Fruit fly (Drosophila melanogaster) whole organism, pupa: ENCODE results near the gene CG46396.

Source experiments
- CG10348 ChIP-seq: fragments of 200-800 bp; sonication (Bioruptor generic); IDR thresholded peaks from 2 replicates; pipeline ENCODE4 v1.3.6; 2022; ENCODE audit warnings: missing biosample characterization, missing genetic modification characterization
- CG12605 ChIP-seq: fragments of 200-800 bp; sonication (Bioruptor generic); IDR thresholded peaks from 2 replicates; pipeline ENCODE4 v1.3.6; 2022; ENCODE audit warnings: missing biosample characterization, missing genetic modification characterization
- CG13204 ChIP-seq: fragments of 200-800 bp; sonication (Bioruptor generic); optimal IDR thresholded peaks from 2 replicates; lab custom pipeline; 2018; ENCODE audit warnings: missing biosample characterization, mild to moderate bottlenecking, missing genetic modification characterization, moderate library complexity
- CG14655 ChIP-seq: fragments of 200-800 bp; sonication (Bioruptor generic); optimal IDR thresholded peaks from 3 replicates; lab custom pipeline; 2017; ENCODE audit warnings: mild to moderate bottlenecking, missing biosample characterization, missing genetic modification reagents, missing genetic modification characterization
- CG15710 ChIP-seq: fragments of 200-800 bp; sonication (Bioruptor generic); optimal IDR thresholded peaks from 2 replicates; lab custom pipeline; 2018; ENCODE audit warnings: missing biosample characterization, mild to moderate bottlenecking, missing genetic modification characterization, moderate library complexity
- CG17806 ChIP-seq: fragments of 200-800 bp; sonication (Bioruptor generic); optimal IDR thresholded peaks from 2 replicates; lab custom pipeline; 2018; ENCODE audit warnings: missing biosample characterization, mild to moderate bottlenecking, missing genetic modification characterization, moderate library complexity
- CG32121 ChIP-seq: fragments of 200-800 bp; sonication (Bioruptor generic); IDR thresholded peaks from 2 replicates; pipeline ENCODE4 v1.3.6; 2022; ENCODE audit warnings: missing biosample characterization, missing genetic modification characterization
- CG34367 ChIP-seq: fragments of 200-800 bp; sonication (Bioruptor generic); optimal IDR thresholded peaks from 2 replicates; lab custom pipeline; 2018; ENCODE audit warnings: missing biosample characterization, mild to moderate bottlenecking, missing genetic modification characterization
- CG4496 ChIP-seq: fragments of 200-800 bp; sonication (Bioruptor generic); IDR thresholded peaks from 3 replicates; pipeline ENCODE4 v1.3.6; 2022; ENCODE audit warnings: missing biosample characterization, missing genetic modification characterization
- CG8159 ChIP-seq: fragments of 200-800 bp; sonication (Bioruptor generic); optimal IDR thresholded peaks from 3 replicates; lab custom pipeline; 2018; ENCODE audit warnings: missing biosample characterization, mild to moderate bottlenecking, missing genetic modification characterization, moderate library complexity
- CG8301 ChIP-seq: fragments of 200-800 bp; sonication (Bioruptor generic); optimal IDR thresholded peaks from 2 replicates; lab custom pipeline; 2018; ENCODE audit warnings: missing biosample characterization, mild to moderate bottlenecking, missing genetic modification characterization
- CG9948 ChIP-seq: fragments of 200-800 bp; sonication (Bioruptor generic); optimal IDR thresholded peaks from 2 replicates; lab custom pipeline; 2018; ENCODE audit warnings: missing biosample characterization, mild to moderate bottlenecking, missing genetic modification characterization, moderate library complexity
- D1 ChIP-seq: fragments of 200-800 bp; sonication (Bioruptor generic); optimal IDR thresholded peaks from 2 replicates; lab custom pipeline; 2018; ENCODE audit warnings: missing biosample characterization, mild to moderate bottlenecking, missing genetic modification characterization, moderate library complexity
- EcR ChIP-seq: fragments of 200-800 bp; sonication (Bioruptor generic); optimal IDR thresholded peaks from 3 replicates; lab custom pipeline; 2019; ENCODE audit warnings: missing biosample characterization, missing genetic modification characterization, mild to moderate bottlenecking, moderate library complexity, missing genetic modification reagents
- Ets98B ChIP-seq: fragments of 200-800 bp; sonication (Bioruptor generic); IDR thresholded peaks from 2 replicates; pipeline ENCODE4 v1.3.6; 2022; ENCODE audit warnings: missing biosample characterization, missing genetic modification characterization
- Pif1A ChIP-seq: fragments of 200-800 bp; sonication (Bioruptor generic); optimal IDR thresholded peaks from 3 replicates; lab custom pipeline; 2016; ENCODE audit warnings: missing biosample characterization, missing genetic modification characterization
- Pif1B ChIP-seq: fragments of 200-800 bp; sonication (Bioruptor generic); optimal IDR thresholded peaks from 3 replicates; lab custom pipeline; 2016; ENCODE audit warnings: missing biosample characterization, missing genetic modification characterization
- Snoo ChIP-seq: fragments of 200-800 bp; sonication (Bioruptor generic); optimal IDR thresholded peaks from 3 replicates; lab custom pipeline; 2017; ENCODE audit warnings: missing biosample characterization, mild to moderate bottlenecking, missing genetic modification characterization, inconsistent platforms
- fd96Ca ChIP-seq: fragments of 200-800 bp; sonication (Bioruptor generic); IDR thresholded peaks from 3 replicates; pipeline ENCODE4 v1.3.6; 2022; ENCODE audit warnings: missing biosample characterization, missing genetic modification characterization
- gl ChIP-seq: fragments of 200-800 bp; sonication (Bioruptor generic); optimal IDR thresholded peaks from 2 replicates; lab custom pipeline; 2018; ENCODE audit warnings: missing biosample characterization, mild to moderate bottlenecking, missing genetic modification characterization
- rn ChIP-seq: fragments of 200-800 bp; sonication (Bioruptor generic); IDR thresholded peaks from 2 replicates; pipeline ENCODE4 v1.3.6; 2022; ENCODE audit warnings: missing biosample characterization, missing genetic modification characterization

The CG46396 gene

dm6 chr3R:6269986-6270385 is 33.9 kb upstream of the CG46396 start:
- TF ChIP-seq Pif1B (GFP tag; lab: Kevin White, UChicago), result no peak
- no peak for TF ChIP-seq CG13204 (GFP tag; lab: Kevin White, UChicago)
- TF ChIP-seq EcR, result no peak
- TF ChIP-seq CG32121, result no peak
- peak; percentile 42 for TF ChIP-seq CG14655 (GFP tag; lab: Kevin White, UChicago)
- TF ChIP-seq CG9948 (tag; lab: Kevin White, UChicago), result no peak
- no peak for TF ChIP-seq CG17806 (tag; lab: Kevin White, UChicago)
- no peak for TF ChIP-seq CG10348 (GFP tag; lab: Robert Waterston, UW)
- TF ChIP-seq CG4496 (GFP tag; lab: Robert Waterston, UW), result 0 out of 3 replicates have a peak, but pooled peaks have one; percentile 40
- peak; percentile 12 for TF ChIP-seq CG8301 (tag; lab: Kevin White, UChicago)
- TF ChIP-seq CG12605, result no peak; the same call in 1 of the 2 replicates
- TF ChIP-seq CG34367 (tag; lab: Kevin White, UChicago), result no peak

dm6 chr3R:6278231-6278630 is 25.6 kb upstream of the CG46396 start, which contains the start of gene Osi12:
TSS of gene Osi12 (plus strand) at chr3R:6278531.
- TF ChIP-seq Snoo (no peak), CG15710 (tag; lab: Kevin White, UChicago) (no peak), CG17806 (tag; lab: Kevin White, UChicago) (no peak), Pif1A (GFP tag; lab: Kevin White, UChicago) (no peak), D1 (tag; lab: Kevin White, UChicago) (no peak), CG13204 (GFP tag; lab: Kevin White, UChicago) (no peak), CG4496 (GFP tag; lab: Robert Waterston, UW) (no peak), gl (tag; lab: Kevin White, UChicago) (no peak), CG8301 (tag; lab: Kevin White, UChicago) (no peak), CG8159 (tag; lab: Kevin White, UChicago) (no peak), CG10348 (GFP tag; lab: Robert Waterston, UW) (no peak), CG34367 (tag; lab: Kevin White, UChicago) (no peak), rn (GFP tag; lab: Robert Waterston, UW) (no peak), Pif1B (GFP tag; lab: Kevin White, UChicago) (no peak), Ets98B (no peak), fd96Ca (GFP tag; lab: Robert Waterston, UW) (no peak), EcR (no peak)
- TF ChIP-seq, all 21 proteins: peak for 0

DNA sequence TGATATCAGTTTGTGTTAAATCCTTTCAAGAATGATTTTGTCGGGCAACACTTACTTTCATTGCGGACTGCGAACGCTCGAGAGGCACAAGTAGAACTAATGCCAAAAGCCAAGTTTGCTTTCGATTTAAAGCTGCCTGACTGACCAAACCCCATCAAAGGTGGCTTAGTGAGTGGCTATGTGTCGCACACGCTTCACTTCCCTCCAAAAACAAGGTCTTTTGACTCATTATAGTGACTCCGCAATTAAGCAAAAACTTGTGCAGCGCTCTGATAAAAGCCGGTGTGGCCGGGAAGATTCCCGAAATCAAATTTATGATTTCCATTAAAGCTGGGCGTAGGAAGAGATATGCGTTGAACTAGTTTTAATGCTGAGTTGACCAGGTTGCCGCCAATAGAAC is 18.7 kb upstream of the CG46396 start, which contains the start of gene CG15597:
CG15597 (minus strand) TSS at position 101 of the 400 bp plus-strand sequence.
- no peak for TF ChIP-seq Pif1B (GFP tag; lab: Kevin White, UChicago)
- no peak for TF ChIP-seq CG8159 (tag; lab: Kevin White, UChicago)
- no peak for TF ChIP-seq rn (GFP tag; lab: Robert Waterston, UW)
- TF ChIP-seq gl (tag; lab: Kevin White, UChicago), result no peak
- no peak for TF ChIP-seq Ets98B
- TF ChIP-seq CG8301 (tag; lab: Kevin White, UChicago), result no peak
- no peak for TF ChIP-seq fd96Ca (GFP tag; lab: Robert Waterston, UW)
- no peak for TF ChIP-seq CG17806 (tag; lab: Kevin White, UChicago)
- no peak for TF ChIP-seq CG10348 (GFP tag; lab: Robert Waterston, UW)
- TF ChIP-seq CG15710 (tag; lab: Kevin White, UChicago), result no peak
- TF ChIP-seq CG14655 (GFP tag; lab: Kevin White, UChicago), result no peak
- TF ChIP-seq CG13204 (GFP tag; lab: Kevin White, UChicago), result no peak
- no peak for TF ChIP-seq CG4496 (GFP tag; lab: Robert Waterston, UW)
- no peak for TF ChIP-seq CG32121
- TF ChIP-seq CG9948 (tag; lab: Kevin White, UChicago), result no peak
- TF ChIP-seq CG34367 (tag; lab: Kevin White, UChicago), result no peak
- no peak for TF ChIP-seq CG12605

DNA sequence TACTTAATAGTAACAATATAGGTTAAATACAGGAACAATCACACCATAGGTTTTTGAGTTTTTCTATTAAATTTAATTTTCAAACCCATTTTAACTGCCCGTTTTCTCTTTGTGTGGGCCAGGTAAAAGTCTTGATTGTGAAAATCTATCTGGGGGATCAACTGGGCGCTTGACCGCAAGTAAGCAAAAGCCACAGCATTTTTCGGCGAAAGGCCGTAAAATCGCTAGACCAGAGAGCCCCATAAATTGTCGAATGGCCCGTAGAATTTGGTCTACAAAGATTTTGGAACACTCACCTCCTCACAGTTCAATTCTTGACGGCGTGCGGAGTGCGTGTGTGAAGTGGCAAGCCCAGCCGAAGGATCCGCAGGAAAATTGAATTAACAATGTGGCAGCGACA is 16.4 kb upstream of the CG46396 start, which contains the start of gene CG15594:
CG15594 (plus strand) TSS at position 301 of the 400 bp plus-strand sequence.
- TF ChIP-seq Pif1B (GFP tag; lab: Kevin White, UChicago), result no peak
- TF ChIP-seq CG12605, result no peak
- no peak for TF ChIP-seq CG14655 (GFP tag; lab: Kevin White, UChicago)
- no peak for TF ChIP-seq CG8159 (tag; lab: Kevin White, UChicago)
- no peak for TF ChIP-seq rn (GFP tag; lab: Robert Waterston, UW)
- no peak for TF ChIP-seq EcR
- no peak for TF ChIP-seq CG10348 (GFP tag; lab: Robert Waterston, UW)
- no peak for TF ChIP-seq fd96Ca (GFP tag; lab: Robert Waterston, UW)
- no peak for TF ChIP-seq Ets98B
- TF ChIP-seq CG4496 (GFP tag; lab: Robert Waterston, UW), result no peak
- no peak for TF ChIP-seq CG17806 (tag; lab: Kevin White, UChicago)
- TF ChIP-seq CG8301 (tag; lab: Kevin White, UChicago), result no peak
- no peak for TF ChIP-seq CG34367 (tag; lab: Kevin White, UChicago)
- no peak for TF ChIP-seq D1 (tag; lab: Kevin White, UChicago)
- TF ChIP-seq Pif1A (GFP tag; lab: Kevin White, UChicago), result no peak
- no peak for TF ChIP-seq CG13204 (GFP tag; lab: Kevin White, UChicago)
- TF ChIP-seq gl (tag; lab: Kevin White, UChicago), result no peak
- TF ChIP-seq CG9948 (tag; lab: Kevin White, UChicago), result no peak

DNA sequence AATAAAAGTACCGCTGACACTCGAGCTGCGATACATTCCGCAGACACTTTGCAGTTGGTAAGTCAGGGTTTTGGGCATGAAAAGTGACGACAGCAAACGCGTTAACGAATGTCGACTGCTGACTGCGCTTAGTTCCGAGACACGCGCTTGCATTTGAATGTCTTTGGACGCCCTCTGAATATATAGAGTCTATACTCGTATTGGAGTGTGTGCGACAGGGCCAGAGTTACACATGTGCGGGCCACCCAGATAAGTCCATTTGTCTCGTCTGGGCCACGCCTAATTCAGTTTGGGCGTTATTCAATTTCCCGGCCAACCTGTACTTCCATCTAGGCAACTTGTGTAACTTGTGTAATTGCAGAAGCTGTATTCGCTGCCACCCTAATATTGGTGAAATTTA is 13.5 kb upstream of the CG46396 start:
- no peak for TF ChIP-seq Pif1A (GFP tag; lab: Kevin White, UChicago)
- no peak for TF ChIP-seq fd96Ca (GFP tag; lab: Robert Waterston, UW)
- no peak for TF ChIP-seq CG4496 (GFP tag; lab: Robert Waterston, UW)
- TF ChIP-seq Pif1B (GFP tag; lab: Kevin White, UChicago), result no peak
- TF ChIP-seq CG17806 (tag; lab: Kevin White, UChicago), result no peak
- no peak for TF ChIP-seq CG8159 (tag; lab: Kevin White, UChicago)
- no peak for TF ChIP-seq gl (tag; lab: Kevin White, UChicago)
- TF ChIP-seq rn (GFP tag; lab: Robert Waterston, UW), result no peak
- no peak for TF ChIP-seq CG8301 (tag; lab: Kevin White, UChicago)
- no peak for TF ChIP-seq CG15710 (tag; lab: Kevin White, UChicago)
- no peak for TF ChIP-seq D1 (tag; lab: Kevin White, UChicago)
- TF ChIP-seq CG13204 (GFP tag; lab: Kevin White, UChicago), result no peak
- no peak for TF ChIP-seq CG10348 (GFP tag; lab: Robert Waterston, UW)
- no peak for TF ChIP-seq CG34367 (tag; lab: Kevin White, UChicago)
- TF ChIP-seq Snoo, result no peak
- TF ChIP-seq, all 21 proteins: peak for 0
